Worm (Caenorhabditis elegans): ENCODE results near the gene F18A11.5.

ce11 chrII:13059196-13059595, 45.1 kb upstream of the F18A11.5 start:
- TF ChIP-seq hmg-4 (GFP tag; optimal IDR thresholded peaks at IDR 0.05) (no peak), flt-1 (GFP tag; IDR thresholded peaks at IDR 0.05) (no peak), ama-1 (optimal IDR thresholded peaks at IDR 0.05) (no peak), ceh-13 (GFP tag; optimal IDR thresholded peaks at IDR 0.05) (no peak), pes-1 (GFP tag; IDR thresholded peaks at IDR 0.05) (no peak)

All from whole organism, early embryonic.